Worm (Caenorhabditis elegans) whole organism, L2 larva: ENCODE results near the gene F14E5.8.

Experiments
- nhr-11 ChIP-seq: fragments of 150-350 bp; optimal IDR thresholded peaks from 2 replicates; lab custom pipeline; 2014; ENCODE audit warnings: missing biosample characterization, missing genetic modification characterization
- unc-39 ChIP-seq: fragments of 150-350 bp; optimal IDR thresholded peaks from 2 replicates; lab custom pipeline; 2014; ENCODE audit warnings: missing biosample characterization, missing genetic modification characterization
- ztf-11 ChIP-seq: sonication (generic microtip); optimal IDR thresholded peaks from 2 replicates; lab custom pipeline; 2017; ENCODE audit warnings: missing biosample characterization, missing genetic modification characterization

ce11 chrII:8440792-8441191 lies 20.9 kb downstream of the F14E5.8 start:
- TF ChIP-seq unc-39 (tag; lab: Kevin White, UChicago) (no peak), ztf-11 (tag; lab: Kevin White, UChicago) (no peak), nhr-11 (tag; lab: Kevin White, UChicago) (no peak)
